Worm (Caenorhabditis elegans) whole organism, L4 larva: Measurements from ENCODE around the gene C49C3.15.

Experiments
- D1046.2 ChIP-seq: fragments of 200-800 bp; sonication (Bioruptor generic); IDR thresholded peaks from 2 replicates; pipeline ENCODE4 v1.3.6; 2022; ENCODE audit warnings: missing genetic modification characterization, missing compliant biosample characterization
- F37D6.2 ChIP-seq: sonication (generic microtip); optimal IDR thresholded peaks from 2 replicates; lab custom pipeline; 2016; ENCODE audit warnings: mild to moderate bottlenecking, missing genetic modification characterization, missing compliant biosample characterization
- aha-1 ChIP-seq: fragments of 150-350 bp; peaks from one replicate; lab custom pipeline; 2014; ENCODE audit warnings: missing biosample characterization, missing genetic modification characterization
- ceh-28 ChIP-seq: fragments of 150-350 bp; optimal IDR thresholded peaks from 2 replicates; lab custom pipeline; 2014; ENCODE audit warnings: missing biosample characterization, missing genetic modification reagents, missing genetic modification characterization
- ces-1 ChIP-seq: fragments of 150-350 bp; sonication (generic microtip); optimal IDR thresholded peaks from 4 replicates; lab custom pipeline; 2014; ENCODE audit warnings: missing biosample characterization, missing genetic modification reagents, missing genetic modification characterization
- daf-16 ChIP-seq, 3 experiments: sonication (generic microtip); optimal IDR thresholded peaks; 2 replicates each; lab custom pipeline; 2016 to 2017; ENCODE audit warnings: missing genetic modification characterization in 3 of 3, missing genetic modification reagents in 3 of 3, mild to moderate bottlenecking in 2 of 3, missing compliant biosample characterization in 2 of 3, missing biosample characterization in 1 of 3, moderate library complexity in 1 of 3
- dmd-6 ChIP-seq: fragments of 200-800 bp; sonication (Bioruptor generic); IDR thresholded peaks from 2 replicates; pipeline ENCODE4 v1.3.6; 2022; ENCODE audit warnings: missing genetic modification reagents, missing genetic modification characterization, missing compliant biosample characterization
- dmd-9 ChIP-seq: fragments of 200-800 bp; sonication (Bioruptor generic); IDR thresholded peaks from 2 replicates; pipeline ENCODE4 v1.3.6; 2022; ENCODE audit warnings: missing genetic modification reagents, missing genetic modification characterization, missing compliant biosample characterization
- dve-1 ChIP-seq: sonication (generic microtip); optimal IDR thresholded peaks from 2 replicates; lab custom pipeline; 2017; ENCODE audit warnings: antibody characterized with exemption, mild to moderate bottlenecking, missing genetic modification characterization, missing compliant biosample characterization; ENCODE audit not compliant: insufficient read depth
- fos-1 ChIP-seq: fragments of 150-350 bp; optimal IDR thresholded peaks from 2 replicates; lab custom pipeline; 2014; ENCODE audit warnings: missing biosample characterization, missing genetic modification characterization
- gei-8 ChIP-seq: fragments of 200-800 bp; sonication (Bioruptor generic); optimal IDR thresholded peaks from 2 replicates; lab custom pipeline; 2018; ENCODE audit warnings: mild to moderate bottlenecking, missing genetic modification characterization, missing compliant biosample characterization
- hlh-11 ChIP-seq: fragments of 200-800 bp; sonication (Bioruptor generic); optimal IDR thresholded peaks from 2 replicates; lab custom pipeline; 2018; ENCODE audit warnings: mild to moderate bottlenecking, missing genetic modification characterization, missing compliant biosample characterization
- hmg-1.1 ChIP-seq: fragments of 200-800 bp; sonication (Bioruptor generic); IDR thresholded peaks from 2 replicates; pipeline ENCODE4 v1.3.6; 2022; ENCODE audit warnings: missing genetic modification reagents, missing genetic modification characterization, missing compliant biosample characterization
- lin-13 ChIP-seq: fragments of 150-350 bp; optimal IDR thresholded peaks from 2 replicates; lab custom pipeline; 2014; ENCODE audit warnings: missing biosample characterization, missing genetic modification reagents, missing genetic modification characterization
- lin-15B ChIP-seq: fragments of 150-350 bp; sonication (generic microtip); optimal IDR thresholded peaks from 3 replicates; lab custom pipeline; 2014; ENCODE audit warnings: missing biosample characterization, missing genetic modification characterization
- lin-39 ChIP-seq: fragments of 150-350 bp; optimal IDR thresholded peaks from 2 replicates; lab custom pipeline; 2014; ENCODE audit warnings: missing biosample characterization, missing genetic modification reagents, missing genetic modification characterization
- lsy-2 ChIP-seq, 2 experiments: fragments of 150-350 bp in 1 of 2; sonication (generic microtip) in 1 of 2; optimal IDR thresholded peaks; 2 replicates each; lab custom pipeline; 2014 to 2017; ENCODE audit warnings: missing biosample characterization in 2 of 2, missing genetic modification characterization in 2 of 2
- madf-9 ChIP-seq: fragments of 200-800 bp; sonication (Bioruptor generic); conservative IDR thresholded peaks from 2 replicates; pipeline ENCODE4 v1.3.6; 2022; ENCODE audit warnings: missing genetic modification reagents, missing genetic modification characterization, missing compliant biosample characterization
- mdl-1 ChIP-seq, 2 experiments: fragments of 150-350 bp in 1 of 2; sonication (generic microtip) in 1 of 2; optimal IDR thresholded peaks; 2 replicates each; lab custom pipeline; 2014 to 2017; ENCODE audit warnings: missing biosample characterization in 2 of 2, missing genetic modification characterization in 2 of 2
- mep-1 ChIP-seq: fragments of 150-350 bp; sonication (generic microtip); optimal IDR thresholded peaks from 3 replicates; lab custom pipeline; 2014; ENCODE audit warnings: missing biosample characterization, missing genetic modification characterization
- mes-2 ChIP-seq: sonication (generic microtip); optimal IDR thresholded peaks from 2 replicates; lab custom pipeline; 2016; ENCODE audit warnings: missing genotype, mild to moderate bottlenecking, missing genetic modification characterization, missing compliant biosample characterization; ENCODE audit not compliant: poor library complexity, severe bottlenecking
- nhr-237 ChIP-seq: sonication (generic microtip); optimal IDR thresholded peaks from 2 replicates; lab custom pipeline; 2017; ENCODE audit warnings: missing biosample characterization, missing genetic modification characterization
- nhr-28 ChIP-seq: fragments of 150-350 bp; optimal IDR thresholded peaks from 2 replicates; lab custom pipeline; 2014; ENCODE audit warnings: missing biosample characterization, missing genetic modification characterization
- nhr-42 ChIP-seq: fragments of 200-800 bp; sonication (Bioruptor generic); IDR thresholded peaks from 2 replicates; pipeline ENCODE4 v1.3.6; 2022; ENCODE audit warnings: missing genetic modification characterization, missing compliant biosample characterization
- nhr-76 ChIP-seq: fragments of 150-350 bp; optimal IDR thresholded peaks from 2 replicates; lab custom pipeline; 2014; ENCODE audit warnings: missing biosample characterization, missing genetic modification characterization
- nhr-77 ChIP-seq: fragments of 150-350 bp; optimal IDR thresholded peaks from 2 replicates; lab custom pipeline; 2014; ENCODE audit warnings: missing biosample characterization, missing genetic modification characterization
- php-3 ChIP-seq: fragments of 200-800 bp; sonication (Bioruptor generic); IDR thresholded peaks from 2 replicates; pipeline ENCODE4 v1.3.6; 2022; ENCODE audit warnings: missing genetic modification reagents, missing genetic modification characterization, missing compliant biosample characterization
- pqm-1 ChIP-seq: sonication (generic microtip); optimal IDR thresholded peaks from 2 replicates; lab custom pipeline; 2017; ENCODE audit warnings: missing biosample characterization, missing genetic modification characterization
- saeg-2 ChIP-seq: fragments of 200-800 bp; sonication (Bioruptor generic); IDR thresholded peaks from 2 replicates; pipeline ENCODE4 v1.3.6; 2022; ENCODE audit warnings: missing genetic modification reagents, missing genetic modification characterization, missing compliant biosample characterization
- sdz-12 ChIP-seq: fragments of 200-800 bp; sonication (Bioruptor generic); optimal IDR thresholded peaks from 2 replicates; lab custom pipeline; 2018; ENCODE audit warnings: mild to moderate bottlenecking, missing genetic modification characterization, missing compliant biosample characterization
- snpc-1.2 ChIP-seq: fragments of 200-800 bp; sonication (Bioruptor generic); IDR thresholded peaks from 2 replicates; pipeline ENCODE4 v1.3.6; 2022; ENCODE audit warnings: missing genetic modification reagents, missing genetic modification characterization, missing compliant biosample characterization
- spr-3 ChIP-seq: fragments of 200-800 bp; sonication (Bioruptor generic); optimal IDR thresholded peaks from 2 replicates; lab custom pipeline; 2018; ENCODE audit warnings: mild to moderate bottlenecking, missing genetic modification characterization, missing compliant biosample characterization
- tra-1 ChIP-seq: fragments of 200-800 bp; sonication (Bioruptor generic); IDR thresholded peaks from 2 replicates; pipeline ENCODE4 v1.3.6; 2022; ENCODE audit warnings: missing genetic modification reagents, missing genetic modification characterization, missing compliant biosample characterization
- unc-39 ChIP-seq: sonication (generic microtip); optimal IDR thresholded peaks from 2 replicates; lab custom pipeline; 2017; ENCODE audit warnings: missing biosample characterization, missing genetic modification characterization
- unc-62 ChIP-seq, 3 experiments: fragments of 150-350 bp in 1 of 3; sonication (generic microtip); optimal IDR thresholded peaks in 2 of 3; peaks in 1 of 3; 1 replicate in 1 of 3; 2 replicates in 2 of 3; lab custom pipeline; 2014 to 2017; ENCODE audit warnings: missing biosample characterization in 3 of 3, missing genetic modification characterization in 3 of 3, missing genetic modification reagents in 3 of 3, missing genotype in 1 of 3
- vab-7 ChIP-seq: fragments of 200-800 bp; sonication (Bioruptor generic); IDR thresholded peaks from 2 replicates; pipeline ENCODE4 v1.3.6; 2022; ENCODE audit warnings: missing genetic modification reagents, missing genetic modification characterization, missing compliant biosample characterization

C49C3.15 gene

ce11 chrIV:17307223-17307622 lies 26.8 kb upstream of the C49C3.15 start, which contains the start of gene T28F3.8:
TSS of gene T28F3.8 (minus strand) at chrIV:17307323.
- peak; percentile 82 for TF ChIP-seq php-3 (GFP tag; lab: Robert Waterston, UW)

ce11 chrIV:17308211-17308610 lies 25.8 kb upstream of the C49C3.15 start, which contains the start of gene T28F3.9:
TSS of gene T28F3.9 (plus strand) at chrIV:17308511.
- TF ChIP-seq spr-3 (GFP tag; lab: Kevin White, UChicago) (no peak), unc-39 (tag; lab: Kevin White, UChicago) (no peak), pqm-1 (tag; lab: Kevin White, UChicago) (no peak), aha-1 (no peak), ceh-28 (tag; lab: Kevin White, UChicago) (no peak)

- TF ChIP-seq unc-62 (GFP tag; optimal IDR thresholded peaks at IDR 0.05 in 1 of 2; lab: Kevin White, UChicago) (peak in 1 of 2 experiments; percentile 15), unc-62 (tag; optimal IDR thresholded peaks at IDR 0.05; lab: Kevin White, UChicago) (no peak), madf-9 (no peak)
Measured at ce11 chrIV:17311842-17312241, 22.2 kb upstream of the C49C3.15 start, which contains the start of gene snf-9. TSS of gene snf-9 (plus strand) at chrIV:17312142.

ce11 chrIV:17316398-17316797 lies 17.6 kb upstream of the C49C3.15 start, which contains the start of gene C49C3.20:
TSS of gene C49C3.20 (minus strand) at chrIV:17316498.
- TF ChIP-seq sdz-12 (GFP tag; lab: Kevin White, UChicago) (no peak), aha-1 (peak; percentile 60)
- TF ChIP-seq, all 104 proteins: peak for 1

- TF ChIP-seq daf-16 (GFP tag; optimal IDR thresholded peaks at IDR 0.05; lab: Kevin White, UChicago) (no peak), daf-16 (tag; optimal IDR thresholded peaks at IDR 0.05; lab: Kevin White, UChicago) (peak; percentile 35), saeg-2 (GFP tag; lab: Robert Waterston, UW) (no peak), gei-8 (GFP tag; lab: Kevin White, UChicago) (no peak), pqm-1 (tag; lab: Kevin White, UChicago) (peak; percentile 96), hlh-11 (tag; lab: Kevin White, UChicago) (peak; percentile 7), nhr-28 (peak; percentile 79), dmd-6 (GFP tag; lab: Robert Waterston, UW) (peak; percentile 28; the same call in 1 of the 2 replicates)
Measured at ce11 chrIV:17320445-17320844, 13.6 kb upstream of the C49C3.15 start, which contains the start of gene C49C3.4. TSS of gene C49C3.4 (plus strand) at chrIV:17320795.

ce11 chrIV:17328834-17329233 lies 5.2 kb upstream of the C49C3.15 start, which contains the start of gene ceh-88:
TSS of gene ceh-88 (plus strand) at chrIV:17329188.
- TF ChIP-seq dve-1 (tag; lab: Kevin White, UChicago) = peak; percentile 15
- TF ChIP-seq mep-1 (tag; lab: Kevin White, UChicago) = no peak
- TF ChIP-seq hmg-1.1 (GFP tag; lab: Robert Waterston, UW) = peak; percentile 41; the same call in 1 of the 2 replicates
- no peak for TF ChIP-seq daf-16 (GFP tag; optimal IDR thresholded peaks at IDR 0.05; lab: Kevin White, UChicago)
- TF ChIP-seq daf-16 (tag; optimal IDR thresholded peaks at IDR 0.05; lab: Kevin White, UChicago) = peak; percentile 3
- peak; percentile 29 for TF ChIP-seq mes-2 (tag; lab: Kevin White, UChicago)

- no peak for TF ChIP-seq dmd-9 (GFP tag; lab: Robert Waterston, UW)
- no peak for TF ChIP-seq nhr-77 (tag; lab: Kevin White, UChicago)
- TF ChIP-seq daf-16 (GFP tag; optimal IDR thresholded peaks at IDR 0.05; lab: Kevin White, UChicago) = no peak
- peak; percentile 1 for TF ChIP-seq daf-16 (tag; optimal IDR thresholded peaks at IDR 0.05; lab: Kevin White, UChicago)
- TF ChIP-seq unc-62 (GFP tag; optimal IDR thresholded peaks at IDR 0.05 in 1 of 2; lab: Kevin White, UChicago) = no peak
- TF ChIP-seq unc-62 (tag; optimal IDR thresholded peaks at IDR 0.05; lab: Kevin White, UChicago) = no peak
- TF ChIP-seq lsy-2 (tag; optimal IDR thresholded peaks at IDR 0.05; lab: Kevin White, UChicago) = peak in 1 of 2 experiments; percentile 42
- no peak for TF ChIP-seq lin-39
- no peak for TF ChIP-seq D1046.2
- TF ChIP-seq tra-1 (GFP tag; lab: Robert Waterston, UW) = no peak
- TF ChIP-seq snpc-1.2 = peak; percentile 61; the same call in 1 of the 2 replicates
- no peak for TF ChIP-seq nhr-237 (tag; lab: Kevin White, UChicago)
- TF ChIP-seq nhr-42 (GFP tag; lab: Robert Waterston, UW) = no peak
- TF ChIP-seq hlh-11 (tag; lab: Kevin White, UChicago) = no peak
- no peak for TF ChIP-seq fos-1 (tag; lab: Kevin White, UChicago)
- TF ChIP-seq F37D6.2 = no peak
- TF ChIP-seq ces-1 (GFP tag; lab: Kevin White, UChicago) = no peak
- TF ChIP-seq vab-7 = no peak
- no peak for TF ChIP-seq lin-15B (tag; lab: Kevin White, UChicago)
- no peak for TF ChIP-seq nhr-76 (tag; lab: Kevin White, UChicago)
- TF ChIP-seq lin-13 = no peak
- no peak for TF ChIP-seq mdl-1 (tag; optimal IDR thresholded peaks at IDR 0.05; lab: Kevin White, UChicago)
Measured at ce11 chrIV:17331100-17331577, 2.9 kb upstream of the C49C3.15 start, which contains the start of gene C49C3.6. TSS of gene C49C3.6 (plus strand) at chrIV:17331527.
